Worm (Caenorhabditis elegans) whole organism, early embryonic: ENCODE results near the gene T28F12.1.

Experiments
- B0310.2 ChIP-seq: sonication (generic microtip); optimal IDR thresholded peaks from 2 replicates; lab custom pipeline; 2016; ENCODE audit warnings: mild to moderate bottlenecking, missing genetic modification characterization, missing compliant biosample characterization
- F13C5.2 ChIP-seq: sonication (generic microtip); optimal IDR thresholded peaks from 2 replicates; lab custom pipeline; 2017; ENCODE audit warnings: mild to moderate bottlenecking, missing genetic modification characterization, inconsistent platforms, missing compliant biosample characterization
- ama-1 ChIP-seq: fragments of 150-350 bp; optimal IDR thresholded peaks from 2 replicates; lab custom pipeline; 2014
- ceh-13 ChIP-seq: fragments of 200-800 bp; sonication (Bioruptor generic); optimal IDR thresholded peaks from 2 replicates; lab custom pipeline; 2018; ENCODE audit warnings: mild to moderate bottlenecking, missing genetic modification characterization, missing compliant biosample characterization
- ceh-36 ChIP-seq: sonication (generic microtip); optimal IDR thresholded peaks from 2 replicates; lab custom pipeline; 2016; ENCODE audit warnings: missing genetic modification characterization, inconsistent platforms, missing compliant biosample characterization
- scrt-1 ChIP-seq: fragments of 200-800 bp; sonication (Bioruptor generic); IDR thresholded peaks from 2 replicates; pipeline ENCODE4 v1.3.6; 2022; ENCODE audit warnings: missing genetic modification characterization, missing compliant biosample characterization
- tbx-11 ChIP-seq: fragments of 200-800 bp; sonication (Bioruptor generic); IDR thresholded peaks from 2 replicates; pipeline ENCODE4 v1.3.6; 2022; ENCODE audit warnings: missing genetic modification characterization, missing compliant biosample characterization
- tra-4 ChIP-seq: sonication (generic microtip); optimal IDR thresholded peaks from 2 replicates; lab custom pipeline; 2017; ENCODE audit warnings: missing genetic modification characterization, missing compliant biosample characterization

- TF ChIP-seq ceh-36 (no peak), F13C5.2 (tag; lab: Kevin White, UChicago) (no peak), B0310.2 (no peak), scrt-1 (GFP tag; lab: Robert Waterston, UW) (no peak), ama-1 (no peak), tra-4 (tag; lab: Kevin White, UChicago) (no peak), tbx-11 (GFP tag; lab: Robert Waterston, UW) (no peak), ceh-13 (GFP tag; lab: Kevin White, UChicago) (no peak)
Measured at ce11 chrV:4497161-4497560, 15.7 kb upstream of the T28F12.1 start, which contains the start of gene unc-62.
